Worm (Caenorhabditis elegans): ENCODE data around the gene K02E7.4.

The K02E7.4 gene

ce11 chrII:1082859-1083258 lies 10.7 kb downstream of the K02E7.4 start, which contains the start of gene K02E7.1:
Gene K02E7.1, plus strand, starts transcription at chrII:1083159.
- no peak for TF ChIP-seq elt-3 (tag; optimal IDR thresholded peaks at IDR 0.05)
- TF ChIP-seq ZK546.5 (tag; optimal IDR thresholded peaks at IDR 0.05): no peak
- no peak for TF ChIP-seq nhr-21 (tag; optimal IDR thresholded peaks at IDR 0.05)
- TF ChIP-seq ceh-82 (tag; optimal IDR thresholded peaks at IDR 0.05): no peak
- TF ChIP-seq aly-2 (tag; optimal IDR thresholded peaks at IDR 0.05): no peak
- no peak for TF ChIP-seq lin-11 (tag; optimal IDR thresholded peaks at IDR 0.05)
- TF ChIP-seq nhr-25 (tag; optimal IDR thresholded peaks at IDR 0.05): no peak
- TF ChIP-seq ama-1 (optimal IDR thresholded peaks at IDR 0.05): no peak
- no peak for TF ChIP-seq lsy-2 (tag; optimal IDR thresholded peaks at IDR 0.05)
- TF ChIP-seq zag-1 (tag; optimal IDR thresholded peaks at IDR 0.05): no peak
- no peak for TF ChIP-seq ceh-16 (tag; optimal IDR thresholded peaks at IDR 0.05)
- TF ChIP-seq sma-3 (GFP tag; optimal IDR thresholded peaks at IDR 0.05): no peak
- TF ChIP-seq nhr-11 (tag; optimal IDR thresholded peaks at IDR 0.05): no peak
- TF ChIP-seq alr-1 (tag; optimal IDR thresholded peaks at IDR 0.05): no peak
- TF ChIP-seq peb-1 (tag; optimal IDR thresholded peaks at IDR 0.05): no peak
- TF ChIP-seq nhr-77 (tag; optimal IDR thresholded peaks at IDR 0.05): no peak
- TF ChIP-seq C34F6.9 (tag; optimal IDR thresholded peaks at IDR 0.05): no peak

DNA sequence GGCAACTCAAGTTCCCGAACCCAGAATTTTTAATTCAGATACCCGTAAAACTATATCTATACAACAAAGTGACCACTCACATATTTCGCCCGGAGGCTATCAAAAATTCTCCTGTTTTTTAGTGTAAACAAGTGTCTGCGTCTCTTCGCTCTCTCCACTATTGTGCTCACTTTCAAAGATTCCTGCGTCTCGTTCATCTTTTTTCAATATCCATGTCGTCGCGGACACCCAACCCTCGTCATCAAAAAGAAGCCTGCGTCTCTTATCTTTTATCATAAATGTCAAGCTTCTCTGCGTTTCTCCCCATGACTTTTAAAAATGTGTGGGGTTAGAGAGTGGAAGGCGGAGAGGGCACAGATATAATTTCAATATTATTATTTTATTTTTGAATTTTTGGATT lies 12.7 kb downstream of the K02E7.4 start:
- TF ChIP-seq sma-9 (GFP tag; optimal IDR thresholded peaks at IDR 0.05): peak; percentile 74
- no peak for TF ChIP-seq sma-9 (tag; optimal IDR thresholded peaks at IDR 0.05)
- TF ChIP-seq C34F6.9 (tag; optimal IDR thresholded peaks at IDR 0.05): peak; percentile 57
- no peak for TF ChIP-seq ama-1 (optimal IDR thresholded peaks at IDR 0.05)
- no peak for TF ChIP-seq blmp-1 (tag; optimal IDR thresholded peaks at IDR 0.05; ENCODE audit: insufficient read depth)
- TF ChIP-seq F13H6.1 (tag; optimal IDR thresholded peaks at IDR 0.05): peak; percentile 90
- peak; percentile 30 to 69 for TF ChIP-seq lsy-2 (tag; optimal IDR thresholded peaks at IDR 0.05)
- no peak for TF ChIP-seq lin-11 (tag; optimal IDR thresholded peaks at IDR 0.05)
- no peak for TF ChIP-seq sma-3 (GFP tag; optimal IDR thresholded peaks at IDR 0.05)
- TF ChIP-seq crh-2 (tag; optimal IDR thresholded peaks at IDR 0.05): peak; percentile 48
- TF ChIP-seq nhr-77 (tag; optimal IDR thresholded peaks at IDR 0.05): no peak
- no peak for TF ChIP-seq nhr-237 (tag; optimal IDR thresholded peaks at IDR 0.05)
- peak; percentile 71 for TF ChIP-seq nhr-129 (tag; optimal IDR thresholded peaks at IDR 0.05)
- peak; percentile 60 for TF ChIP-seq egl-27 (tag; optimal IDR thresholded peaks at IDR 0.05)
- no peak for TF ChIP-seq skn-1 (tag; optimal IDR thresholded peaks at IDR 0.05)
- peak; percentile 33 for TF ChIP-seq mab-5 (tag; optimal IDR thresholded peaks at IDR 0.05)
- no peak for TF ChIP-seq nhr-25 (tag; optimal IDR thresholded peaks at IDR 0.05)
- TF ChIP-seq unc-55 (GFP tag; optimal IDR thresholded peaks at IDR 0.05): peak; percentile 46
- no peak for TF ChIP-seq aly-2 (tag; optimal IDR thresholded peaks at IDR 0.05)
- peak; percentile 38 for TF ChIP-seq lin-13 (GFP tag; optimal IDR thresholded peaks at IDR 0.05)

DNA sequence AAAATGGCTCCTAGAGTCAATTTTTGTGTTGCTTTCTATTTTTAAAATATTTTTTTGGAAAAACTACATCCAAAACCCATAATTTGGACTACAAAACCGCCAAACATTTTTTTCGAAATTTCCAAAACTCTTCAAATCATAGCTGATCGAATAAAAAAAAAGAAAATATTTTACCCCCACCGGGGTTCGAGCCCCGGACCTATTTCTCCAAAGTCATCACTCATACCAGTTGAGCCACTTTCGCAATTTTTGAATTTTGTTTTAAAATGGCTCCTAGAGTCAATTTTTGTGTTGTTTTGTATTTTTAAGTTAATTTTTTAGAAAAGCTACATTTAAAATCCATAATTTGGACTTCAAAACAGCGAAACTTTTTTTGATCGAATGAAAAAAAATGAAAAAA lies 13.3 kb downstream of the K02E7.4 start:
- no peak for TF ChIP-seq lin-11 (tag; optimal IDR thresholded peaks at IDR 0.05)
- no peak for TF ChIP-seq unc-39 (tag; optimal IDR thresholded peaks at IDR 0.05)
- no peak for TF ChIP-seq F13H6.1 (tag; optimal IDR thresholded peaks at IDR 0.05)
- TF ChIP-seq ceh-16 (tag; optimal IDR thresholded peaks at IDR 0.05): no peak
- no peak for TF ChIP-seq nhr-237 (tag; optimal IDR thresholded peaks at IDR 0.05)
- no peak for TF ChIP-seq elt-3 (tag; optimal IDR thresholded peaks at IDR 0.05)
- TF ChIP-seq gmeb-1 (tag; optimal IDR thresholded peaks at IDR 0.05): no peak

- peak; percentile 26 for TF ChIP-seq nhr-25 (tag; optimal IDR thresholded peaks at IDR 0.05)
- no peak for TF ChIP-seq unc-39 (tag; optimal IDR thresholded peaks at IDR 0.05)
- peak in 1 of 2 experiments; percentile 11 for TF ChIP-seq mdl-1 (tag; optimal IDR thresholded peaks at IDR 0.05)
- TF ChIP-seq sma-9 (GFP tag; optimal IDR thresholded peaks at IDR 0.05): peak; percentile 3
- TF ChIP-seq sma-9 (tag; optimal IDR thresholded peaks at IDR 0.05): no peak
These were observed 14.3 kb downstream of the K02E7.4 start for ce11 chrII:1086479-1086878.

DNA sequence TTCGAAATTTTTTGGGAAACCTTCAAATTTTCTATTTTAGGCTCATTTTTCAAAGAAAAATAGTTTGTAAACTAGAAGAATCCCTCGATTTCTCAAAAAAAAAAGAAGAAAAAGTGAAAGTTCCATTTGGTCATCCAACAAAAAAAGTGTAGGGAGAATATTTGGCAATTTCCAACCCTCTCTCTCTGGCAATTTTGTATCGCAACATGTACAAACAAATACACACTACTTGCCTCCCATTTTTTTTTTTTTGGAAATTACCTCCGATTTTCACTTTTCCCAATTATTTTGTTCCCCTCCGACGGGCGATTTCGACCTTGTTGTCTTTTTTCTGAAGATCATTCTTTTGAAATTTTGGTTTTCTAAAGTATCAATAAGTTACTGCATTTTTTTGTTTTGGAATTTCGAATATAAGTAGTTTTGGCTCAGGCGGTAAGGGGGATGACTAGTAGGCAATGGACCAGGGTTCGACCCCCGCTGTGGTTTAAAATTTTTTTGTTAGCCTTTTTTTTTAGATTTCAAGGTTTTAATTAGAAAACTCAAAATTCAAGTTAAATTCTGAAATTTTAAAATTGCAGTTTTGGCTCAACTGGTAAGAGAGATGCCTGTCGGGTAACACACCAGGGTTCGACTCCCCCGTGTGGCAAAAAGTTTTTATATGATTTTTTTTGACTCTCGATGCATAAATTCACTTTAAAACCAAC lies 16.5 kb downstream of the K02E7.4 start:
- TF ChIP-seq lsy-2 (tag; optimal IDR thresholded peaks at IDR 0.05) (no peak), sma-3 (GFP tag; optimal IDR thresholded peaks at IDR 0.05) (no peak), crh-2 (tag; optimal IDR thresholded peaks at IDR 0.05) (no peak), sem-4 (tag; optimal IDR thresholded peaks at IDR 0.05) (no peak), Y55F3AM.14 (GFP tag; optimal IDR thresholded peaks at IDR 0.05) (no peak), sma-9 (GFP tag; optimal IDR thresholded peaks at IDR 0.05) (no peak), sma-9 (tag; optimal IDR thresholded peaks at IDR 0.05) (no peak), nhr-25 (tag; optimal IDR thresholded peaks at IDR 0.05) (peak; percentile 67), F13H6.1 (tag; optimal IDR thresholded peaks at IDR 0.05) (peak; percentile 2), lin-11 (tag; optimal IDR thresholded peaks at IDR 0.05) (no peak), blmp-1 (tag; optimal IDR thresholded peaks at IDR 0.05; ENCODE audit: insufficient read depth) (peak; percentile 51), ztf-4 (tag; optimal IDR thresholded peaks at IDR 0.05) (no peak), egl-27 (tag; optimal IDR thresholded peaks at IDR 0.05) (no peak)

Data from whole organism, L2 larva.